Worm (Caenorhabditis elegans): ENCODE data around the gene dyf-4.

- TF ChIP-seq snpc-4 (tag; optimal IDR thresholded peaks at IDR 0.05) (no peak), ceh-82 (tag; optimal IDR thresholded peaks at IDR 0.05) (no peak), ZK546.5 (tag; optimal IDR thresholded peaks at IDR 0.05) (no peak), aly-2 (tag; optimal IDR thresholded peaks at IDR 0.05) (no peak), pha-4 (tag; optimal IDR thresholded peaks at IDR 0.05) (no peak), egl-27 (tag; optimal IDR thresholded peaks at IDR 0.05) (no peak), nhr-237 (tag; optimal IDR thresholded peaks at IDR 0.05) (no peak), elt-2 (tag; optimal IDR thresholded peaks at IDR 0.05) (no peak)
These were observed 1.2 kb upstream of the dyf-4 start, which contains the start of gene F45D3.1 for ce11 chrV:12526758-12527157.
